Worm (Caenorhabditis elegans): Measurements from ENCODE around the gene K08F9.4.

K08F9.4 gene

DNA sequence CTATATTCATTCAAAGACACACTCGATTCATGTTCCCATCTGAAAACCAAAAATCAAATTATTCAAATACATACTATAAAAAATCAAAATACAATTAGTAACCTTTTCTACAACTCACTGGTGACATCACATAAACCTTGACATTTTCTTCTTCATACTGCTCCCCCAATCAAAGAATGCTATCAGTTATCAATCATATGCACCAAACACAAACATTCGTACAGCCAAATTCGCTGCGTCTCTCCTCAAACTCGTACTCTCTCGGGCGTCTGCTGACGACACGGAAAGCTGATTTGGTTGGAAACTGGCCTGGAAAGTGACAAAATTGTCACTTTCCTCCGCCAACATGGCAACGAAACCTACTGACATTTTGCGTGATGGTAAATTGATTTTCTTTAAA, 48.6 kb downstream of the K08F9.4 start, which contains the start of gene plc-2:
TSS of gene plc-2 (plus strand) at position 196 of the 400 bp plus-strand sequence.
- no peak for TF ChIP-seq F22D6.2 (tag; optimal IDR thresholded peaks at IDR 0.05)
- TF ChIP-seq attf-5 (GFP tag; optimal IDR thresholded peaks at IDR 0.05) = peak; percentile 5
- TF ChIP-seq sea-2 (GFP tag; IDR thresholded peaks at IDR 0.05) = no peak
- no peak for TF ChIP-seq F39B2.1 (GFP tag; IDR thresholded peaks at IDR 0.05)
- TF ChIP-seq cebp-1 (GFP tag; IDR thresholded peaks at IDR 0.05) = no peak
- TF ChIP-seq cebp-1 (tag; optimal IDR thresholded peaks at IDR 0.05) = peak; percentile 14
- peak; percentile 12 to 14 for TF ChIP-seq let-607 (tag; optimal IDR thresholded peaks at IDR 0.05)
- TF ChIP-seq nhr-90 (tag; optimal IDR thresholded peaks at IDR 0.05) = peak; percentile 21
- no peak for TF ChIP-seq dpl-1 (GFP tag; optimal IDR thresholded peaks at IDR 0.05)
- no peak for TF ChIP-seq aptf-2 (GFP tag; conservative IDR thresholded peaks at IDR 0.05)
- no peak for TF ChIP-seq F49E8.2 (tag; optimal IDR thresholded peaks at IDR 0.05; ENCODE audit: insufficient read depth)
- TF ChIP-seq nfya-1 (tag; optimal IDR thresholded peaks at IDR 0.05; ENCODE audit: borderline replicate concordance, insufficient read depth) = no peak
- peak; percentile 25 for TF ChIP-seq ets-4 (GFP tag; optimal IDR thresholded peaks at IDR 0.05)
- TF ChIP-seq madf-6 (GFP tag; IDR thresholded peaks at IDR 0.05) = no peak
- TF ChIP-seq nhr-27 (tag; optimal IDR thresholded peaks at IDR 0.05) = no peak
- no peak for TF ChIP-seq him-1 (tag; optimal IDR thresholded peaks at IDR 0.05)
- peak; percentile 80 for TF ChIP-seq nhr-80 (tag; optimal IDR thresholded peaks at IDR 0.05)
- TF ChIP-seq tbx-9 (tag; optimal IDR thresholded peaks at IDR 0.05; ENCODE audit: borderline replicate concordance) = no peak
- TF ChIP-seq lag-1 (GFP tag; IDR thresholded peaks at IDR 0.05) = no peak
- TF ChIP-seq bed-2 (GFP tag; IDR thresholded peaks at IDR 0.05) = no peak
- no peak for TF ChIP-seq hlh-26 (GFP tag; conservative IDR thresholded peaks at IDR 0.05)
- TF ChIP-seq ztf-3 (GFP tag; optimal IDR thresholded peaks at IDR 0.05) = no peak
- no peak for TF ChIP-seq T26A5.8 (tag; optimal IDR thresholded peaks at IDR 0.05)
- TF ChIP-seq hlh-12 (tag; optimal IDR thresholded peaks at IDR 0.05) = no peak
- no peak for TF ChIP-seq C17E4.6 (GFP tag; IDR thresholded peaks at IDR 0.05)
- no peak for TF ChIP-seq mxl-1 (tag; optimal IDR thresholded peaks at IDR 0.05)
- peak; percentile 11; the same call in 1 of the 2 replicates for TF ChIP-seq hmg-1.2 (GFP tag; IDR thresholded peaks at IDR 0.05)
- TF ChIP-seq nfyb-1 (GFP tag; IDR thresholded peaks at IDR 0.05) = 0 out of 2 replicates have a peak, but pooled peaks have one; percentile 44
- no peak for TF ChIP-seq F23B12.7 (tag; optimal IDR thresholded peaks at IDR 0.05; ENCODE audit: insufficient read depth)
- no peak for TF ChIP-seq ccch-3 (GFP tag; optimal IDR thresholded peaks at IDR 0.05)
- no peak for TF ChIP-seq bed-1 (GFP tag; IDR thresholded peaks at IDR 0.05)
- no peak for TF ChIP-seq T07F8.4 (tag; optimal IDR thresholded peaks at IDR 0.05)
- no peak for TF ChIP-seq ztf-28 (GFP tag; IDR thresholded peaks at IDR 0.05)

- TF ChIP-seq madf-3 (GFP tag; IDR thresholded peaks at IDR 0.05) (no peak), nhr-120 (GFP tag; IDR thresholded peaks at IDR 0.05) (no peak), ama-1 (optimal IDR thresholded peaks at IDR 0.05) (no peak), ama-1 (GFP tag; optimal IDR thresholded peaks at IDR 0.05) (no peak), snpc-3.4 (tag; optimal IDR thresholded peaks at IDR 0.05) (no peak), snpc-1.3 (tag; optimal IDR thresholded peaks at IDR 0.05; ENCODE audit: insufficient read depth) (no peak), Y79H2A.3 (GFP tag; conservative IDR thresholded peaks at IDR 0.05) (no peak), cebp-1 (GFP tag; IDR thresholded peaks at IDR 0.05) (no peak), cebp-1 (tag; optimal IDR thresholded peaks at IDR 0.05) (no peak), ZK185.1 (tag; optimal IDR thresholded peaks at IDR 0.05; ENCODE audit: poor library complexity, severe bottlenecking) (no peak), K12H6.12 (tag; optimal IDR thresholded peaks at IDR 0.05) (no peak)
Observed at ce11 chrV:15193909-15194308, 50.1 kb downstream of the K08F9.4 start, which contains the start of gene Y75B12B.13. Gene Y75B12B.13, minus strand, starts transcription at chrV:15194009.

Measured in whole organism, young adult.